Worm (Caenorhabditis elegans) whole organism, midembryonic: ENCODE data around the gene F53A2.9.

Experiments
- T22C8.4 ChIP-seq: fragments of 200-800 bp; sonication (Bioruptor generic); IDR thresholded peaks from 2 replicates; pipeline ENCODE4 v1.3.6; 2022; ENCODE audit warnings: missing genetic modification characterization, missing compliant biosample characterization
- cog-1 ChIP-seq: sonication (generic microtip); optimal IDR thresholded peaks from 2 replicates; lab custom pipeline; 2016; ENCODE audit warnings: missing genetic modification characterization, missing compliant biosample characterization
- flt-1 ChIP-seq: fragments of 200-800 bp; sonication (Bioruptor generic); IDR thresholded peaks from 2 replicates; pipeline ENCODE4 v1.3.6; 2022; ENCODE audit warnings: missing genetic modification characterization, missing compliant biosample characterization
- klf-2 ChIP-seq: fragments of 200-800 bp; sonication (Bioruptor generic); conservative IDR thresholded peaks from 2 replicates; pipeline ENCODE4 v1.3.6; 2022; ENCODE audit warnings: missing genetic modification reagents, missing genetic modification characterization, missing compliant biosample characterization
- ref-1 ChIP-seq: fragments of 200-800 bp; sonication (Bioruptor generic); conservative IDR thresholded peaks from 2 replicates; pipeline ENCODE4 v1.3.6; 2022; ENCODE audit warnings: missing genetic modification reagents, missing genetic modification characterization, missing compliant biosample characterization
- ztf-29 ChIP-seq: fragments of 200-800 bp; sonication (Bioruptor generic); IDR thresholded peaks from 2 replicates; pipeline ENCODE4 v1.3.6; 2022; ENCODE audit warnings: missing genetic modification reagents, missing genetic modification characterization, missing compliant biosample characterization

DNA sequence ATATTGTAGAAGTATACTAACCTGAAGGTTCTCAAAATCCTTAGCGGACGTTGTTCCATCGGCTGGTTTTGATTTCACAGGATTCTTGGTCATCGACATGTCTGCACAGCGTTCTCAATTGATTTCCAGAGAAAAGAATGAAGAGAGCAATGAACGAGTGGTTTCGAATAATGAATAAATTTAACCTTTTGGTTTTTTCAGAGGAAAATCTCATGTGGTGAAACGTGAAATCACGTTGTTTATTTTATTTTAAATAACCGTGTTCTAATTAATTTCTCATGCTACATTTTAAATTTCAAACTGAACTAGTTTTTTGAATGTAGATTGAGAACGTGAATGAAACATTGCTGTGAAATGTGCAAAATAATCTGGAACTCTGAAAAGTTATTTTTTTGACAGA lies 21.0 kb upstream of the F53A2.9 start, which contains the start of gene T03F6.6:
- TF ChIP-seq klf-2 (GFP tag; lab: Robert Waterston, UW): no peak
- TF ChIP-seq T22C8.4 (GFP tag; lab: Robert Waterston, UW): no peak
- no peak for TF ChIP-seq ref-1 (GFP tag; lab: Robert Waterston, UW)
- no peak for TF ChIP-seq ztf-29 (GFP tag; lab: Robert Waterston, UW)
- TF ChIP-seq flt-1 (GFP tag; lab: Robert Waterston, UW): no peak
- TF ChIP-seq cog-1: no peak
